Worm (Caenorhabditis elegans): ENCODE results near the gene Y97E10AR.3.

Y97E10AR.3 gene

DNA sequence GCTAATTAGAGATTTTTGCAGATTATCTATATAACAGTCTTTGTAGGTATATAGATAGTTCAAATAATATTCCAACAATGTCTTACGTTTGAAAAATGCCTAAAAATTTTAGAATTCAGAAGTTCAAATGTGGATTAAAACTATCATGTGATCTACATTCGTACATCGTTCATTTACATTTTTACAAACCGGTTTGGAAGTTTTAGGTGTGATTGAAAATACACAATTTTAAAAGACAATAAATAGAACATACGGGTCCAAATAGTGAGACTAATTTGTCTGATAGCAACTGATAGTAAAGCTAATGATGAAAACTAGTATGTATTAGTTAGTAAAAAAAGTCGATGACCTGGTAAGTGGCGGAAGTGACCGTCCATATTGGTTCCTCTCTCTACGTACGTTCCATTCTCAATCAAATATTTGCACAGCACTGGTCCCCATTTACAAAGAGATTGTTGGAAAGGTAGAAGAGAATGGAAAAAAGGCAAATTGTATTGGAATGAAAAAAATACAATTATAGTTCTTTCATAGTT, 34.1 kb upstream of the Y97E10AR.3 start:
- no peak for TF ChIP-seq tab-1 (GFP tag; IDR thresholded peaks at IDR 0.05)

DNA sequence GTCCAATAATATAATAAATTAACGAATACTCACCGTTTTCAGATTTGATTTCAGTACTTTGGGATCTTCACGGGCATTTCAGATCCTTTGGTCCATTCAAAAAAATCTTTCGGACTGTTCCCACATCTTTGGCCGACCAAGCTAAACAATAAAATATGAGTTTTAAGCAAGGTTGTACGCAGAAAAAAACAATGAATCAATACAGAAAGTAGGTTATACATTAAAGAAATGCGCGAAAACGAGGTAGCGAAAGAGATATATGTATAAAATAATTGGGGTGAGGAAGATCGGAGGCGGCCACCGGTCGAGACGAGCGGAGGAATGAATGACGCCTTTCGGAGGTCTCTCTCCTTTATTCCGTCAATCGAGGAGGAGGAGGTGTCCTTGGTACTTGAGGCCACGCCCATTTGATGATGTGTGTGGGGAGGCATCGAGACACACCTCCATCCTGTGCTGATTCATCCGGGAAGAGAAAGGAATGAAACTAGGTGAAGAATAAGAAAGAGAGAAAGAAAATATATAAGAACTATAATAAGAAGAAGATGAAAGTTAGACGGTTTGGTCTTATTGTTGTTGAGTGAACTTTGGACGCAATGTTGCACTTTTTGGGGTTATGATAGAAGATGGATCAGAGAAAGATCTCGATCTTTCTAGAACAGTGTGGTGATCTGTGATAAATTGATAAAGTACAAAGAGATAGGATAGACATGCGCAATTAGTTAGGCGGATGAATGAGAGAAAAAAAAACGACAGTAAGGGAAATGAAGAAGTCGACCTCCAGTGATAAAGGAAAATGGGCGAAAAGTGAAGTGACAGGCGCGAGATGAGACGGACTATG, 33.2 kb upstream of the Y97E10AR.3 start:
- TF ChIP-seq ref-1 (GFP tag; conservative IDR thresholded peaks at IDR 0.05) = no peak
- TF ChIP-seq ztf-23 (GFP tag; IDR thresholded peaks at IDR 0.05) = no peak
- TF ChIP-seq flt-1 (GFP tag; IDR thresholded peaks at IDR 0.05) = no peak
- TF ChIP-seq med-1 (GFP tag; optimal IDR thresholded peaks at IDR 0.05; ENCODE audit: insufficient read depth) = no peak

ce11 chrV:8039606-8040005, 32.3 kb upstream of the Y97E10AR.3 start:
- TF ChIP-seq ztf-29 (GFP tag; IDR thresholded peaks at IDR 0.05) = no peak
- TF ChIP-seq flt-1 (GFP tag; IDR thresholded peaks at IDR 0.05) = peak; percentile 58; the same call in 1 of the 2 replicates

DNA sequence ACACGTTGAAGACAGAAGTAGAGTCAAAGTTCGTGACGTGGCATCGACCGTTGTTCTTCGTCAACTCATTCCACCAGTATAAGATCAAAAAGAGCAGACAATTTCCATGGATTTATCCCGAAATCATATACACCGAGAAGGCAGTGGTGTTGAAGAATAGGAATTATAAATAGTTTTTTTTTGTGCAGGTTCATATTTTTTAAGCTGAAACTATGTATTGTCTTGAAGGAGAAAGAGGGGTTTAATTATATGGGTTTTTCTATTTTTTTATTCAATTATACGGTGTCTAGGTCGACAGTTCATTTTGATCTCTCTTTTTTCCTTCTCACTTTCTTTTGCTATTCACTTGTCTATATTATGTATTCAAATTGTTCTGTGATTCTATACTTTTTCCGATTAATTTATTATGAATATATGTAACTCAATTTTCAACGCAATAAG, 31.8 kb upstream of the Y97E10AR.3 start:
- TF ChIP-seq ztf-23 (GFP tag; IDR thresholded peaks at IDR 0.05) (peak; percentile 56; the same call in 1 of the 2 replicates), ztf-29 (GFP tag; IDR thresholded peaks at IDR 0.05) (no peak), cog-1 (tag; optimal IDR thresholded peaks at IDR 0.05) (no peak), ref-1 (GFP tag; conservative IDR thresholded peaks at IDR 0.05) (no peak), tab-1 (GFP tag; IDR thresholded peaks at IDR 0.05) (no peak), med-1 (GFP tag; optimal IDR thresholded peaks at IDR 0.05; ENCODE audit: insufficient read depth) (no peak), klf-2 (GFP tag; conservative IDR thresholded peaks at IDR 0.05) (no peak), flt-1 (GFP tag; IDR thresholded peaks at IDR 0.05) (peak; percentile 38), T22C8.4 (GFP tag; IDR thresholded peaks at IDR 0.05) (no peak)

ce11 chrV:8035947-8036346, 28.6 kb upstream of the Y97E10AR.3 start, which contains the start of gene ZC513.14:
ZC513.14 (minus strand) TSS chrV:8036047.
- TF ChIP-seq flt-1 (GFP tag; IDR thresholded peaks at IDR 0.05) (no peak), tab-1 (GFP tag; IDR thresholded peaks at IDR 0.05) (no peak), cog-1 (tag; optimal IDR thresholded peaks at IDR 0.05) (no peak), klf-2 (GFP tag; conservative IDR thresholded peaks at IDR 0.05) (no peak), med-1 (GFP tag; optimal IDR thresholded peaks at IDR 0.05; ENCODE audit: insufficient read depth) (no peak), ztf-23 (GFP tag; IDR thresholded peaks at IDR 0.05) (no peak), T22C8.4 (GFP tag; IDR thresholded peaks at IDR 0.05) (no peak), ztf-29 (GFP tag; IDR thresholded peaks at IDR 0.05) (no peak), ref-1 (GFP tag; conservative IDR thresholded peaks at IDR 0.05) (no peak)

ce11 chrV:8034811-8035210, 27.5 kb upstream of the Y97E10AR.3 start, which contains the start of gene algn-12:
algn-12 (plus strand) TSS chrV:8035111.
- TF ChIP-seq ref-1 (GFP tag; conservative IDR thresholded peaks at IDR 0.05) = no peak
- TF ChIP-seq cog-1 (tag; optimal IDR thresholded peaks at IDR 0.05) = no peak
- TF ChIP-seq med-1 (GFP tag; optimal IDR thresholded peaks at IDR 0.05; ENCODE audit: insufficient read depth) = no peak
- no peak for TF ChIP-seq tab-1 (GFP tag; IDR thresholded peaks at IDR 0.05)
- TF ChIP-seq klf-2 (GFP tag; conservative IDR thresholded peaks at IDR 0.05) = no peak
- TF ChIP-seq ztf-29 (GFP tag; IDR thresholded peaks at IDR 0.05) = no peak
- TF ChIP-seq ztf-23 (GFP tag; IDR thresholded peaks at IDR 0.05) = no peak
- TF ChIP-seq flt-1 (GFP tag; IDR thresholded peaks at IDR 0.05) = no peak
- no peak for TF ChIP-seq T22C8.4 (GFP tag; IDR thresholded peaks at IDR 0.05)

DNA sequence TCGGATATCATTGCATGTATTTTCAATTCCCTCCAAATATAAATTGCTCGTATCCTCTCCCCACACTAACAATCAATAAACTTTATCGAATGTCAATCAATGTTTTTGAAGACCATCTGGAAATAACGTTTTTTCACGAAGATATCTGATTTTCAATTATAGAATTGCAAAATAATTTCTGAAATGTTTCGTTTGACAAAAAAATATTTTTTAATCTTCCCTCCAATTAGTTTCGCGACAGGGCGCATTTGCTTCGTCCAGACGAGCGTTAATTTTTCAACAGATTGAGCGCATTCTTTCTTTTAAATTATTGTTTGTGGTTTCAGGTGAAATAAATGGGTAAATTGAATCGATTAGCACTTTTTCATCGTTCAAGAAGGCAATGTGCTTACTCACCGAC, 23.8 kb upstream of the Y97E10AR.3 start, which contains the start of gene vars-1:
Gene vars-1 (plus strand): TSS at position 291 of the 400 bp plus-strand sequence.
- TF ChIP-seq tab-1 (GFP tag; IDR thresholded peaks at IDR 0.05) (no peak), flt-1 (GFP tag; IDR thresholded peaks at IDR 0.05) (no peak), ztf-23 (GFP tag; IDR thresholded peaks at IDR 0.05) (no peak), ztf-29 (GFP tag; IDR thresholded peaks at IDR 0.05) (no peak), med-1 (GFP tag; optimal IDR thresholded peaks at IDR 0.05; ENCODE audit: insufficient read depth) (no peak), T22C8.4 (GFP tag; IDR thresholded peaks at IDR 0.05) (no peak), klf-2 (GFP tag; conservative IDR thresholded peaks at IDR 0.05) (no peak), ref-1 (GFP tag; conservative IDR thresholded peaks at IDR 0.05) (no peak), cog-1 (tag; optimal IDR thresholded peaks at IDR 0.05) (no peak)

- TF ChIP-seq ztf-23 (GFP tag; IDR thresholded peaks at IDR 0.05) (no peak), flt-1 (GFP tag; IDR thresholded peaks at IDR 0.05) (no peak), T22C8.4 (GFP tag; IDR thresholded peaks at IDR 0.05) (no peak), med-1 (GFP tag; optimal IDR thresholded peaks at IDR 0.05; ENCODE audit: insufficient read depth) (no peak), cog-1 (tag; optimal IDR thresholded peaks at IDR 0.05) (no peak), tab-1 (GFP tag; IDR thresholded peaks at IDR 0.05) (no peak), klf-2 (GFP tag; conservative IDR thresholded peaks at IDR 0.05) (no peak), ztf-29 (GFP tag; IDR thresholded peaks at IDR 0.05) (no peak), ref-1 (GFP tag; conservative IDR thresholded peaks at IDR 0.05) (no peak)
Measured at ce11 chrV:8028825-8029489, 21.6 kb upstream of the Y97E10AR.3 start, which contains the start of gene oma-2. oma-2 (plus strand) TSS chrV:8029439.

DNA sequence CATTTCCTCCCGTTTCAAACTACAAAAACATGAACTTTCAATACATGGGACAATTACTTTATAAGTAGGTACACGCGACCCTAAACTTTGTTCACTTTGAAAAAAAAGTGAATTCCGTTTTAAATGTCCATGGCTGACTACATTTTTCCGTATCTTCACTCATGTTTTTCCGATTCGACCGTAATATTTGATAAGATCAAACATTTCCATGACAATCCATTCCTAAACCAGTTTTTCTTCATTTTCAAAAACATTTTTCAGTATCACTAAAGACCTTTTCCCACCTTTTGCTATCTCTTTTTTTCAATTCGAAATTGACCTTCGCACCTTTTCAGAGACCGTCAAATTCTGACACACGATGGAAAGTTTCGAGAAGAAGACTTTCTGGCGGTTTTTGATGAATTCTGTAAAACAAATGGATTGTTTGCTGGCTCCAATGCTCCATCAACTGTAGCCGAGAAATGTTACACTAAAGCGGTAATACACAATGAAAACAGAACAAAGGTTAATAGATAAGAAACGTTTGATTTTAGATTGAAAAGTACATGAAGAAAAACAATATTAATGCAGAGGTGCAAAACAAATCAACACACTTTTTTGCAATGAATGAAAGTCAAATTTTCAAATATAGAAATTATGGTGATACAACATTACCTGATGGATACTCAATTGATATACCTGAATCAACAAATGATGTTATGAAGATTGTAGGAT, 20.3 kb upstream of the Y97E10AR.3 start:
- no peak for TF ChIP-seq klf-2 (GFP tag; conservative IDR thresholded peaks at IDR 0.05)
- TF ChIP-seq flt-1 (GFP tag; IDR thresholded peaks at IDR 0.05) = no peak
- no peak for TF ChIP-seq ref-1 (GFP tag; conservative IDR thresholded peaks at IDR 0.05)
- no peak for TF ChIP-seq med-1 (GFP tag; optimal IDR thresholded peaks at IDR 0.05; ENCODE audit: insufficient read depth)

All from whole organism, midembryonic.